Worm (Caenorhabditis elegans): ENCODE measurements around the gene ZK899.5.

ce11 chrX:9417326-9417725 lies 43.4 kb downstream of the ZK899.5 start:
- TF ChIP-seq ceh-13 (GFP tag; optimal IDR thresholded peaks at IDR 0.05) (no peak), pes-1 (GFP tag; IDR thresholded peaks at IDR 0.05) (no peak), ama-1 (optimal IDR thresholded peaks at IDR 0.05) (no peak), scrt-1 (GFP tag; IDR thresholded peaks at IDR 0.05) (no peak), aly-1 (tag; optimal IDR thresholded peaks at IDR 0.05) (no peak)

Data from whole organism, early embryonic.